Worm (Caenorhabditis elegans) whole organism, midembryonic: Measurements from ENCODE around the gene T14G8.4.

Source experiments
- T22C8.4 ChIP-seq: fragments of 200-800 bp; sonication (Bioruptor generic); IDR thresholded peaks from 2 replicates; pipeline ENCODE4 v1.3.6; 2022; ENCODE audit warnings: missing genetic modification characterization, missing compliant biosample characterization
- cog-1 ChIP-seq: sonication (generic microtip); optimal IDR thresholded peaks from 2 replicates; lab custom pipeline; 2016; ENCODE audit warnings: missing genetic modification characterization, missing compliant biosample characterization
- flt-1 ChIP-seq: fragments of 200-800 bp; sonication (Bioruptor generic); IDR thresholded peaks from 2 replicates; pipeline ENCODE4 v1.3.6; 2022; ENCODE audit warnings: missing genetic modification characterization, missing compliant biosample characterization
- klf-2 ChIP-seq: fragments of 200-800 bp; sonication (Bioruptor generic); conservative IDR thresholded peaks from 2 replicates; pipeline ENCODE4 v1.3.6; 2022; ENCODE audit warnings: missing genetic modification reagents, missing genetic modification characterization, missing compliant biosample characterization
- med-1 ChIP-seq: sonication (generic microtip); optimal IDR thresholded peaks from 2 replicates; lab custom pipeline; 2017; ENCODE audit warnings: missing genetic modification characterization, mild to moderate bottlenecking, missing compliant biosample characterization, antibody characterized with exemption, missing genetic modification reagents; ENCODE audit not compliant: insufficient read depth
- ref-1 ChIP-seq: fragments of 200-800 bp; sonication (Bioruptor generic); conservative IDR thresholded peaks from 2 replicates; pipeline ENCODE4 v1.3.6; 2022; ENCODE audit warnings: missing genetic modification reagents, missing genetic modification characterization, missing compliant biosample characterization
- tab-1 ChIP-seq: fragments of 200-800 bp; sonication (Bioruptor generic); IDR thresholded peaks from 2 replicates; pipeline ENCODE4 v1.3.6; 2022; ENCODE audit warnings: missing genetic modification characterization, missing compliant biosample characterization
- ztf-23 ChIP-seq: fragments of 200-800 bp; sonication (Bioruptor generic); IDR thresholded peaks from 2 replicates; pipeline ENCODE4 v1.3.6; 2022; ENCODE audit warnings: missing genetic modification reagents, missing genetic modification characterization, missing compliant biosample characterization
- ztf-29 ChIP-seq: fragments of 200-800 bp; sonication (Bioruptor generic); IDR thresholded peaks from 2 replicates; pipeline ENCODE4 v1.3.6; 2022; ENCODE audit warnings: missing genetic modification reagents, missing genetic modification characterization, missing compliant biosample characterization

T14G8.4 gene

DNA sequence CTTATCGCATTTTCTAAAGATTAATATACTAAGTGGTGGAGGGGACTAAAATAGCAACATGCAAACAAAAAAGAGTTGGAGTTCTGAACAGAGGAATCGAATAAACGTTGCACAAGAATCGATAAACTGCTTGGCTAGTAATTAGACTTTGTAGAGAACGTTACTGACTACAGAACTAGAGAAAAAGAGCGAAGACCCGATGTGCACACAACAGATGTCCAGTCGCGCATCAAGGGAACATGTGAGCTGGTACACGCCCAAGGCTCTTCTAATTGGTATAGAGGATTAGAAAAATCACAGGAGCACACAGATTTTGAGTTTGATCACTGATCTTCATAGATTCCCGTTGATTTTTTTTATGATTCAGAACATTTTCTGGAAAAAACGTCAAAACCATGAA is 9.6 kb downstream of the T14G8.4 start:
- TF ChIP-seq ztf-29 (GFP tag; lab: Robert Waterston, UW) (no peak), flt-1 (GFP tag; lab: Robert Waterston, UW) (0 out of 2 replicates have a peak, but pooled peaks have one; percentile 24)

ce11 chrX:12853079-12853478 is 10.6 kb downstream of the T14G8.4 start:
- TF ChIP-seq flt-1 (GFP tag; lab: Robert Waterston, UW) (no peak), klf-2 (GFP tag; lab: Robert Waterston, UW) (no peak), ref-1 (GFP tag; lab: Robert Waterston, UW) (no peak), ztf-23 (GFP tag; lab: Robert Waterston, UW) (no peak), ztf-29 (GFP tag; lab: Robert Waterston, UW) (no peak), T22C8.4 (GFP tag; lab: Robert Waterston, UW) (no peak), med-1 (GFP tag; lab: Kevin White, UChicago) (no peak), tab-1 (GFP tag; lab: Robert Waterston, UW) (no peak), cog-1 (tag; lab: Kevin White, UChicago) (no peak)

- TF ChIP-seq ref-1 (GFP tag; lab: Robert Waterston, UW) (no peak), klf-2 (GFP tag; lab: Robert Waterston, UW) (no peak), flt-1 (GFP tag; lab: Robert Waterston, UW) (no peak), tab-1 (GFP tag; lab: Robert Waterston, UW) (no peak), med-1 (GFP tag; lab: Kevin White, UChicago) (no peak)
Measured at ce11 chrX:12852575-12852974, 11.1 kb downstream of the T14G8.4 start, which contains the start of gene chd-3. TSS of gene chd-3 (minus strand) at chrX:12852601.

- TF ChIP-seq ztf-23 (GFP tag; lab: Robert Waterston, UW) (no peak), klf-2 (GFP tag; lab: Robert Waterston, UW) (no peak)
Measured at ce11 chrX:12846043-12846442, 17.7 kb downstream of the T14G8.4 start, which contains the start of gene C52G5.3. TSS of gene C52G5.3 (minus strand) at chrX:12846143.

ce11 chrX:12844170-12844569 is 19.5 kb downstream of the T14G8.4 start:
- TF ChIP-seq ref-1 (GFP tag; lab: Robert Waterston, UW), result no peak
- TF ChIP-seq flt-1 (GFP tag; lab: Robert Waterston, UW), result no peak
- no peak for TF ChIP-seq ztf-29 (GFP tag; lab: Robert Waterston, UW)
- TF ChIP-seq T22C8.4 (GFP tag; lab: Robert Waterston, UW), result no peak
- TF ChIP-seq klf-2 (GFP tag; lab: Robert Waterston, UW), result no peak
- no peak for TF ChIP-seq med-1 (GFP tag; lab: Kevin White, UChicago)
- TF ChIP-seq tab-1 (GFP tag; lab: Robert Waterston, UW), result no peak
- no peak for TF ChIP-seq ztf-23 (GFP tag; lab: Robert Waterston, UW)
- TF ChIP-seq cog-1 (tag; lab: Kevin White, UChicago), result no peak

DNA sequence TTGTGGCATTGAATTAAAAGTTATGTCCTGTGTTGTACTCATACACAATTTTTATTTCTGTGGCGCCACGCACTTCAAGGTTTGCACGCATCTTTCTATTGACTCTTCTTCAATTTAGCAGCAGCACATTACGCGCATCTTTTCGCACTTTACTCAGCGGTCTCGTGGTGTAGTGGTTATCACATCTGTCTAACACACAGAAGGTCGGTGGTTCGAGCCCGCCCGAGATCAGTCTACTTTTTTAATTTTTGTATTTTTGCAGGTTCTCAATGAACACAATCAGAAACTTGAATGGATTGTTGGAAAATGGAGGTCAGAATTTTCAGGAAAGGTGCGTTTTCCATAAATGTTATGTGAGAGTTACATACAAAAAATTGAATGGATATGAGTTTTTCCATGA is 20.2 kb downstream of the T14G8.4 start:
- TF ChIP-seq ztf-29 (GFP tag; lab: Robert Waterston, UW) (no peak), T22C8.4 (GFP tag; lab: Robert Waterston, UW) (peak; percentile 34; the same call in 1 of the 2 replicates), tab-1 (GFP tag; lab: Robert Waterston, UW) (peak; percentile 76), ztf-23 (GFP tag; lab: Robert Waterston, UW) (peak; percentile 77), flt-1 (GFP tag; lab: Robert Waterston, UW) (peak; percentile 85), cog-1 (tag; lab: Kevin White, UChicago) (no peak), ref-1 (GFP tag; lab: Robert Waterston, UW) (0 out of 2 replicates have a peak, but pooled peaks have one; percentile 39), klf-2 (GFP tag; lab: Robert Waterston, UW) (no peak), med-1 (GFP tag; lab: Kevin White, UChicago) (peak; percentile 23)

DNA sequence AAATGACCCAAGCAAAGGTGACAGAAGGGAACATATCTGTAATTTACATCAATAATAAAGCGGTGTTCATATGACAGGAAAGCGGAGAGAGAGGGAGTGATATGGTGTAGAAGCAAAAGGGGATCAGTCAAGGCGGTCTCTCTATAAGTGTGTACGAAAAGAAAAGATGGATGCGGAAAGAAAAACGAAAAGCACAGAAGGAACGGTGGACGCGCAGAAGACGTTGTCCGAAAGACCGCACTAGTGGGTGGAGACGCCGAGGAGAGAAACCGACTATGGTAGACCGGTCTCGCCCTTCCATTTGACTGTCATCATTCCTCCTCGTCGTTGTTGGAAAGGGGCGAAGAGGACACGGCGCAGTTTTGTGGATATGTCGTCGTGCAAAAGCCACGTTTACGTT is 20.7 kb downstream of the T14G8.4 start, which contains the start of gene C52G5.2:
Gene C52G5.2 (plus strand): TSS at position 301 of the 400 bp plus-strand sequence.
- TF ChIP-seq tab-1 (GFP tag; lab: Robert Waterston, UW) (no peak), ztf-29 (GFP tag; lab: Robert Waterston, UW) (no peak)

DNA sequence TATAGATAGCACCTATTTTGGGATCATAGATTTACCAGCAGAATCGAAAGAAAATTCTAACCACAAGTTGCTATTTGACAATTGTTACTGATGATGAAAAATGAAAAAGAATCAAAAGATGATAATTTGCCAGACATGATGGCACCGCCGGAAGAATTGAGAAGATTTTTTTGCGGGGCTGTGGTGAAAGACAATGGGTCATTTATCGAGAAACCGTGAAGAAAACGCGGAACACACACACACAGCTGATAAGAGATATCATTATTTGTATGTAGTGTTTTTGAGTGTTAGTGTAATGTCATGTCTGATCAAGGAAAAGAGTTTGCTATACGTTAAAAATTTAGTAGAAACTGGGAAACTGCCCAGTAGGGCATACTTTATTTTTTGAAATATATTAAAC is 28.8 kb downstream of the T14G8.4 start:
- no peak for TF ChIP-seq T22C8.4 (GFP tag; lab: Robert Waterston, UW)
- no peak for TF ChIP-seq ztf-23 (GFP tag; lab: Robert Waterston, UW)
- no peak for TF ChIP-seq ref-1 (GFP tag; lab: Robert Waterston, UW)
- TF ChIP-seq ztf-29 (GFP tag; lab: Robert Waterston, UW), result no peak
- no peak for TF ChIP-seq klf-2 (GFP tag; lab: Robert Waterston, UW)
- TF ChIP-seq cog-1 (tag; lab: Kevin White, UChicago), result no peak
- no peak for TF ChIP-seq flt-1 (GFP tag; lab: Robert Waterston, UW)
- TF ChIP-seq med-1 (GFP tag; lab: Kevin White, UChicago), result no peak
- no peak for TF ChIP-seq tab-1 (GFP tag; lab: Robert Waterston, UW)

DNA sequence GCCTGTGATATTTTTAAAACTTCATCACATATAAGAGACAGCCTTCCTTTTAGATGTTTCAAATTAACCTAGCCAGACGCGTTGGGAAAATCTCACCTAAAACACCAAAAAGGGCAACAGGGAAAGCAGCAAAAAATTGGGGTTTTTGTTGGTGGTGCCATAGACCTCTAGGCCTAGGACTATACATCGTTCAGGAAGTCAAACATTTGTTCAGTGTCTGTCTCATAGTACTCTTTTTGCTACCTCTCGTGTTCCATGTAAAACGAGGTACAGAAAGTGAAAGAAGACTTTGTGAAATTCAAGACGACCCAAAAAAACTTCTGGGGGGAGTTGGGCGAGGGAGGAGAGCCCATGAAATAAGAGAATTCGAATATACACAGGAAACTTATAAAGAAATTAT is 34.6 kb downstream of the T14G8.4 start:
- TF ChIP-seq T22C8.4 (GFP tag; lab: Robert Waterston, UW) (no peak), flt-1 (GFP tag; lab: Robert Waterston, UW) (no peak), cog-1 (tag; lab: Kevin White, UChicago) (no peak), klf-2 (GFP tag; lab: Robert Waterston, UW) (no peak), ztf-29 (GFP tag; lab: Robert Waterston, UW) (no peak), tab-1 (GFP tag; lab: Robert Waterston, UW) (no peak), ztf-23 (GFP tag; lab: Robert Waterston, UW) (no peak), ref-1 (GFP tag; lab: Robert Waterston, UW) (no peak), med-1 (GFP tag; lab: Kevin White, UChicago) (no peak)
